Worm (Caenorhabditis elegans) whole organism, early embryonic: ENCODE data around the gene vps-41.
A peak's percentile ranks its signal among the peaks of the same experiment; 100 is the strongest.

ENCODE experiments used
- B0310.2 ChIP-seq: sonication (generic microtip); optimal IDR thresholded peaks from 2 replicates; lab custom pipeline; 2016; ENCODE audit warnings: mild to moderate bottlenecking, missing genetic modification characterization, missing compliant biosample characterization
- F13C5.2 ChIP-seq: sonication (generic microtip); optimal IDR thresholded peaks from 2 replicates; lab custom pipeline; 2017; ENCODE audit warnings: mild to moderate bottlenecking, missing genetic modification characterization, inconsistent platforms, missing compliant biosample characterization
- aly-1 ChIP-seq: sonication (generic microtip); optimal IDR thresholded peaks from 2 replicates; lab custom pipeline; 2016; ENCODE audit warnings: missing genetic modification characterization, missing compliant biosample characterization
- ama-1 ChIP-seq: fragments of 150-350 bp; optimal IDR thresholded peaks from 2 replicates; lab custom pipeline; 2014
- ceh-13 ChIP-seq: fragments of 200-800 bp; sonication (Bioruptor generic); optimal IDR thresholded peaks from 2 replicates; lab custom pipeline; 2018; ENCODE audit warnings: mild to moderate bottlenecking, missing genetic modification characterization, missing compliant biosample characterization
- ceh-36 ChIP-seq: sonication (generic microtip); optimal IDR thresholded peaks from 2 replicates; lab custom pipeline; 2016; ENCODE audit warnings: missing genetic modification characterization, inconsistent platforms, missing compliant biosample characterization
- ets-7 ChIP-seq: sonication (generic microtip); optimal IDR thresholded peaks from 2 replicates; lab custom pipeline; 2016; ENCODE audit warnings: missing genotype, missing genetic modification characterization, missing compliant biosample characterization
- flt-1 ChIP-seq: fragments of 200-800 bp; sonication (Bioruptor generic); IDR thresholded peaks from 2 replicates; pipeline ENCODE4 v1.3.6; 2022; ENCODE audit warnings: missing genetic modification characterization, missing compliant biosample characterization
- hmbx-1 ChIP-seq: sonication (generic microtip); optimal IDR thresholded peaks from 2 replicates; lab custom pipeline; 2016; ENCODE audit warnings: mild to moderate bottlenecking, missing genetic modification characterization, missing compliant biosample characterization
- hmg-4 ChIP-seq: fragments of 200-800 bp; sonication (Bioruptor generic); optimal IDR thresholded peaks from 2 replicates; lab custom pipeline; 2018; ENCODE audit warnings: mild to moderate bottlenecking, missing genetic modification characterization, missing compliant biosample characterization
- hnd-1 ChIP-seq: sonication (generic microtip); optimal IDR thresholded peaks from 2 replicates; lab custom pipeline; 2016; ENCODE audit warnings: missing genetic modification characterization, missing compliant biosample characterization
- pes-1 ChIP-seq: fragments of 200-800 bp; sonication (Bioruptor generic); IDR thresholded peaks from 2 replicates; pipeline ENCODE4 v1.3.6; 2022; ENCODE audit warnings: missing genetic modification reagents, missing genetic modification characterization, missing compliant biosample characterization
- scrt-1 ChIP-seq: fragments of 200-800 bp; sonication (Bioruptor generic); IDR thresholded peaks from 2 replicates; pipeline ENCODE4 v1.3.6; 2022; ENCODE audit warnings: missing genetic modification characterization, missing compliant biosample characterization
- sea-1 ChIP-seq: fragments of 200-800 bp; sonication (Bioruptor generic); conservative IDR thresholded peaks from 2 replicates; pipeline ENCODE4 v1.3.6; 2022; ENCODE audit warnings: missing genetic modification characterization, missing compliant biosample characterization
- tbx-11 ChIP-seq: fragments of 200-800 bp; sonication (Bioruptor generic); IDR thresholded peaks from 2 replicates; pipeline ENCODE4 v1.3.6; 2022; ENCODE audit warnings: missing genetic modification characterization, missing compliant biosample characterization
- tbx-37 ChIP-seq: fragments of 200-800 bp; sonication (Bioruptor generic); conservative IDR thresholded peaks from 2 replicates; pipeline ENCODE4 v1.3.6; 2022; ENCODE audit warnings: missing genetic modification reagents, missing genetic modification characterization, missing compliant biosample characterization
- tra-4 ChIP-seq: sonication (generic microtip); optimal IDR thresholded peaks from 2 replicates; lab custom pipeline; 2017; ENCODE audit warnings: missing genetic modification characterization, missing compliant biosample characterization

The vps-41 gene

ce11 chrX:5289106-5289505 is 5.5 kb downstream of the vps-41 start:
- TF ChIP-seq ama-1 (lab: Kevin White, UChicago) (no peak), pes-1 (GFP tag; lab: Robert Waterston, UW) (no peak), aly-1 (tag; lab: Kevin White, UChicago) (no peak), ceh-36 (tag; lab: Kevin White, UChicago) (no peak), flt-1 (GFP tag; lab: Robert Waterston, UW) (no peak)

DNA sequence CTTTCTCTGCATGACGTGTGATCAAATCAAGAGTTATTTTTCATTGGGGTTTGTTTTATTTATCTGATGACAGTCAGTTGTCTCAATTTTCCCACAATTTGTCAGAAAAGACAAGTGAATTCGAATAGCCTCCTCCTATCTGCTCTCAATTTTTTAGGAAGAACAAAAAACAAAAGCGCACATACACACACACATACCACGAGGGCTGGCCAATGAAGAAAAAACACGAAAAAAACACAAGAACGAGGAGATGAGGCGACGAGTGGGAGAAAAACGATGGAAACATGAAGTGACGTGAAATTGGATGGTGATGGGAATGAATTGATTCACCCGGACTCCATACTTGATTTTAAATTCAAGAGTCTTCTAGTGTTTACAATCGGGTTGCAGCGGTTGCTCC is 10.2 kb downstream of the vps-41 start:
- no peak for TF ChIP-seq hmg-4 (GFP tag; lab: Kevin White, UChicago)
- no peak for TF ChIP-seq hnd-1
- no peak for TF ChIP-seq tra-4 (tag; lab: Kevin White, UChicago)
- no peak for TF ChIP-seq tbx-11

DNA sequence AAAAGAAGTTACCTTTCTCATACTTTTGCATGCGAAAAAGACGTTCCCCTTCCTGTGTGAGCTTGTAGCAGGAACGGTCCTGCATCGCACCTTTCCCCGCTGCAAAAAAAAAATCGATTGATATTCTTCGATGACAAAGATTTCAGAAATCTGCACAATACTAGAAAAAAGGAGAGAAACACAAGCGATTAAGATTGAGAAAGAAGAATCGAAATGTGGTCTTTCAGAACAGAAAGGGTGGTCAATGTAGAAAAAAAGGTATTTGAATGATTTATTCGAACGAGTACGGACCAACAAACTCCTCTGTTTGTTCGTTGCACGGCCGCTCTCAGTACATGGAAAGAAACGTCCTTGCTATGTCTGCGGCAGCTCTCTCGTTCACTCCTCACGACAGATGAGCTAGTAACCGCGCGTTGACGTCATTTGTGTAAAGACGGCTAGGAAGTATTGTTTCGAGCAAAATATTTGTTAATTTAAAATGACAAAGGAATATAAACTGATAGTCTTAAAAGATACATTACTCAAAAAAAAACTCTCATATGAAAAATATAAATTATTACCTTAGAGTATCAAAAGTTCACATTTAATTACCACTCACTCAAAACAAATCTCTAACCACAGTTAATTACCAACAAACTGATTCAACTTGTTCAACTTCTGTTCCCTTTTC is 14.4 kb downstream of the vps-41 start, which contains the start of gene ift-81:
TSS of gene ift-81 (plus strand) at position 620 of the 670 bp plus-strand sequence.
- TF ChIP-seq ceh-13 (no peak), B0310.2 (tag; lab: Kevin White, UChicago) (no peak), aly-1 (tag; lab: Kevin White, UChicago) (no peak), ama-1 (lab: Kevin White, UChicago) (no peak), hnd-1 (no peak), tbx-11 (no peak), hmbx-1 (tag; lab: Kevin White, UChicago) (no peak), F13C5.2 (tag; lab: Kevin White, UChicago) (no peak), ceh-36 (tag; lab: Kevin White, UChicago) (no peak), pes-1 (GFP tag; lab: Robert Waterston, UW) (no peak), ets-7 (no peak), flt-1 (GFP tag; lab: Robert Waterston, UW) (no peak), tra-4 (tag; lab: Kevin White, UChicago) (no peak), hmg-4 (GFP tag; lab: Kevin White, UChicago) (no peak), tbx-37 (GFP tag; lab: Robert Waterston, UW) (no peak)

- TF ChIP-seq hmbx-1 (tag; lab: Kevin White, UChicago) (no peak), flt-1 (GFP tag; lab: Robert Waterston, UW) (no peak), F13C5.2 (tag; lab: Kevin White, UChicago) (no peak), aly-1 (tag; lab: Kevin White, UChicago) (no peak), tbx-11 (no peak), ceh-36 (tag; lab: Kevin White, UChicago) (no peak), scrt-1 (GFP tag; lab: Robert Waterston, UW) (no peak), hnd-1 (no peak), B0310.2 (tag; lab: Kevin White, UChicago) (no peak), ama-1 (lab: Kevin White, UChicago) (no peak), tbx-37 (GFP tag; lab: Robert Waterston, UW) (no peak), pes-1 (GFP tag; lab: Robert Waterston, UW) (no peak), ets-7 (no peak)
These were observed 19.9 kb downstream of the vps-41 start, which contains the start of gene ags-3 for ce11 chrX:5303500-5303899. Gene ags-3 (minus strand): TSS chrX:5303600.

DNA sequence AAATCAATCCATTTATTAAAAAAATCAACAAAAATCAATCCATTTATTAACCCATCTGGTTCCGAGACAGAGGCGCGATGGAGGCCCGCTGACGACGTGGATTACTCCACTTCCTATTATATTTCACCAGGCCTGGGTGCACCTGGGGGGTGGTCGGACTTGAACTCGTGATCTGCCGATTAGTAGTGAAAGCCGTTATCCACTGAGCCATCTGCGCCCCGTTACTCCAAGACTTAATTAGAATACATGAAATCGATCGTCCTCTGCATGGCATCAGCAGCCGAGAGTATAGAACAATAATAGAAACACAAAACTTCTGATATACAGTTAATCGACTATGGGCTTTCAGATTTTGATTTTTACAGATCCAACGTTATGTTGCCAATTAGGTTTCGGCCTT is 26.0 kb downstream of the vps-41 start:
- TF ChIP-seq ets-7, result no peak
- no peak for TF ChIP-seq sea-1 (GFP tag; lab: Robert Waterston, UW)
- no peak for TF ChIP-seq B0310.2 (tag; lab: Kevin White, UChicago)
- no peak for TF ChIP-seq tbx-11
- no peak for TF ChIP-seq ama-1 (lab: Kevin White, UChicago)
- TF ChIP-seq tra-4 (tag; lab: Kevin White, UChicago), result no peak
- TF ChIP-seq aly-1 (tag; lab: Kevin White, UChicago), result no peak

DNA sequence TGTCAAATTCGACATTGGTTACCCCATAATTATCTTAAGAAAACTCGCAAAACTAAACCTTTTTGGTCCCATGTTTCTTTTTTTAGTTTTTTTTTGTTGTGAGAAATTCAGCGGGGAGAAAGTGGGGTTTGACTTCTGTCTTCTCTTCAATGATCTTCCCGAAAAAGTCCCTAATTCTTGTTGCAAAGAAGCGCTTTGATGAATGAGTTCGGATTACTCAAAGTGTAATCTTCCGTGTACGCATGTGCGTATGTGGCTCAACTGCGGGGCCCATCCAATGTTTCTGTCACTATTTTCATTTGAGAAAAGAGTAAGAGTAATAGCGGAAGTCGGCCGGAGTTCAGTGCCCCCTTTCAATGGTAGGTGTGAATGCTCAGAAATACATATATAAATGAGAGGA is 27.5 kb downstream of the vps-41 start:
- no peak for TF ChIP-seq tbx-37 (GFP tag; lab: Robert Waterston, UW)
- no peak for TF ChIP-seq hnd-1
- no peak for TF ChIP-seq hmg-4 (GFP tag; lab: Kevin White, UChicago)
- no peak for TF ChIP-seq ets-7
- TF ChIP-seq scrt-1 (GFP tag; lab: Robert Waterston, UW), result no peak
- TF ChIP-seq F13C5.2 (tag; lab: Kevin White, UChicago), result no peak
- no peak for TF ChIP-seq tra-4 (tag; lab: Kevin White, UChicago)
- TF ChIP-seq B0310.2 (tag; lab: Kevin White, UChicago), result no peak
- TF ChIP-seq ceh-36 (tag; lab: Kevin White, UChicago), result no peak

DNA sequence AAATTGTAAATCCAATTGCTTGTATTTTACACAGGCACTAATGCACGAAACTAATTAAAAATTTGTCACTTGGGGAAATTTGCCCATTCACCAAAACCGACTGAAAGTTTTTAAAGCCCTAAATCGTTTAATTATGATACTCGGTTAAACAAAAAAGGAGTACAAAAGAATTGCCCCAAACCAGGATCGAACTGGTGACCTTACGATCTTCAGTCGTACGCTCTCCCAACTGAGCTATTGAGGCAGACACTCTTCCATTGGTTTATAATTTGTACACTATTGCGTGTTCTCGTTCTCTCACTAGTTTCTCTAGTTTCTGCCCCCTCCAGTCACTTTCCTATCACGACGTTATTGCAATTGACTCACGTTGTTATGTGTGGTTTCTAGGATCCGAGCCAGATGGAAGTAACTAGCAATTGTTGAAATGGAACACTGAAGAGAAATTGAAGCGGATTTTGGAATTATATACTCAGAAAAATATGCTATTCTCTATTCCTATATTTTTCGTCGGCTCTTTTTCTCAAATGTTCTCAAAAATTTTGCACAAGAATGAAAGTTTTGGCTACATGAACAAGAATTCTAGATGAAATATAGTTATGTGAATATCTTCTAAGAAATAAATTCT is 35.7 kb downstream of the vps-41 start:
- TF ChIP-seq tbx-37 (GFP tag; lab: Robert Waterston, UW), result peak; percentile 85
- TF ChIP-seq B0310.2 (tag; lab: Kevin White, UChicago), result peak; percentile 68
- TF ChIP-seq hmg-4 (GFP tag; lab: Kevin White, UChicago), result no peak
- peak; percentile 88 for TF ChIP-seq flt-1 (GFP tag; lab: Robert Waterston, UW)
- peak; percentile 88 for TF ChIP-seq pes-1 (GFP tag; lab: Robert Waterston, UW)
- TF ChIP-seq hmbx-1 (tag; lab: Kevin White, UChicago), result peak; percentile 41
- no peak for TF ChIP-seq ama-1 (lab: Kevin White, UChicago)
- TF ChIP-seq ceh-13, result peak; percentile 78
- TF ChIP-seq tbx-11, result peak; percentile 83
- TF ChIP-seq F13C5.2 (tag; lab: Kevin White, UChicago), result peak; percentile 79
- TF ChIP-seq aly-1 (tag; lab: Kevin White, UChicago), result peak; percentile 72
- TF ChIP-seq ceh-36 (tag; lab: Kevin White, UChicago), result peak; percentile 80
- TF ChIP-seq sea-1 (GFP tag; lab: Robert Waterston, UW), result no peak; the same call in 1 of the 2 replicates
- peak; percentile 64 for TF ChIP-seq tra-4 (tag; lab: Kevin White, UChicago)
- TF ChIP-seq hnd-1, result peak; percentile 65
- TF ChIP-seq scrt-1 (GFP tag; lab: Robert Waterston, UW), result no peak; the same call in none of the 2 replicates
- peak; percentile 23 for TF ChIP-seq ets-7
